Worm (Caenorhabditis elegans) whole organism, L4 larva: ENCODE data around the gene swp-1.

ENCODE experiments used
- F10B5.3 ChIP-seq: sonication (generic microtip); optimal IDR thresholded peaks from 2 replicates; lab custom pipeline; 2016; ENCODE audit warnings: mild to moderate bottlenecking, missing genetic modification characterization, missing compliant biosample characterization
- F37D6.2 ChIP-seq: sonication (generic microtip); optimal IDR thresholded peaks from 2 replicates; lab custom pipeline; 2016; ENCODE audit warnings: mild to moderate bottlenecking, missing genetic modification characterization, missing compliant biosample characterization
- F49E8.2 ChIP-seq: sonication (generic microtip); optimal IDR thresholded peaks from 2 replicates; lab custom pipeline; 2016; ENCODE audit warnings: missing compliant biosample characterization, mild to moderate bottlenecking, missing genetic modification characterization, borderline replicate concordance
- Y105C5A.15 ChIP-seq: fragments of 200-800 bp; sonication (Bioruptor generic); IDR thresholded peaks from 2 replicates; pipeline ENCODE4 v1.3.6; 2022; ENCODE audit warnings: missing genetic modification characterization, missing compliant biosample characterization
- ZK337.2 ChIP-seq: fragments of 200-800 bp; sonication (Bioruptor generic); IDR thresholded peaks from 2 replicates; pipeline ENCODE4 v1.3.6; 2022; ENCODE audit warnings: missing genetic modification reagents, missing genetic modification characterization, missing compliant biosample characterization
- aha-1 ChIP-seq: fragments of 150-350 bp; peaks from one replicate; lab custom pipeline; 2014; ENCODE audit warnings: missing biosample characterization, missing genetic modification characterization
- aly-2 ChIP-seq: sonication (generic microtip); optimal IDR thresholded peaks from 2 replicates; lab custom pipeline; 2018; ENCODE audit warnings: missing biosample characterization, missing genetic modification characterization
- attf-4 ChIP-seq: sonication (generic microtip); optimal IDR thresholded peaks from 3 replicates; lab custom pipeline; 2017; ENCODE audit warnings: missing biosample characterization, missing genetic modification characterization
- ceh-32 ChIP-seq: sonication (generic microtip); optimal IDR thresholded peaks from 2 replicates; lab custom pipeline; 2016; ENCODE audit warnings: mild to moderate bottlenecking, missing genetic modification characterization, missing compliant biosample characterization; ENCODE audit not compliant: poor library complexity
- ces-1 ChIP-seq: fragments of 150-350 bp; sonication (generic microtip); optimal IDR thresholded peaks from 4 replicates; lab custom pipeline; 2014; ENCODE audit warnings: missing biosample characterization, missing genetic modification reagents, missing genetic modification characterization
- cey-2 ChIP-seq: sonication (generic microtip); optimal IDR thresholded peaks from 3 replicates; lab custom pipeline; 2017; ENCODE audit warnings: missing genetic modification characterization, mild to moderate bottlenecking, missing compliant biosample characterization, antibody characterized with exemption, borderline replicate concordance; ENCODE audit not compliant: insufficient read depth
- daf-16 ChIP-seq, 3 experiments: sonication (generic microtip); optimal IDR thresholded peaks; 2 replicates each; lab custom pipeline; 2016 to 2017; ENCODE audit warnings: missing genetic modification characterization in 3 of 3, missing genetic modification reagents in 3 of 3, mild to moderate bottlenecking in 2 of 3, missing compliant biosample characterization in 2 of 3, missing biosample characterization in 1 of 3, moderate library complexity in 1 of 3
- daf-8 ChIP-seq: fragments of 200-800 bp; sonication (Bioruptor generic); IDR thresholded peaks from 2 replicates; pipeline ENCODE4 v1.3.6; 2022; ENCODE audit warnings: missing genetic modification characterization, missing compliant biosample characterization
- fkh-10 ChIP-seq: fragments of 150-350 bp; optimal IDR thresholded peaks from 2 replicates; lab custom pipeline; 2014; ENCODE audit warnings: missing biosample characterization, missing genetic modification reagents, missing genetic modification characterization
- fos-1 ChIP-seq: fragments of 150-350 bp; optimal IDR thresholded peaks from 2 replicates; lab custom pipeline; 2014; ENCODE audit warnings: missing biosample characterization, missing genetic modification characterization
- hlh-11 ChIP-seq: fragments of 200-800 bp; sonication (Bioruptor generic); optimal IDR thresholded peaks from 2 replicates; lab custom pipeline; 2018; ENCODE audit warnings: mild to moderate bottlenecking, missing genetic modification characterization, missing compliant biosample characterization
- hmg-1.1 ChIP-seq: fragments of 200-800 bp; sonication (Bioruptor generic); IDR thresholded peaks from 2 replicates; pipeline ENCODE4 v1.3.6; 2022; ENCODE audit warnings: missing genetic modification reagents, missing genetic modification characterization, missing compliant biosample characterization
- lin-1 ChIP-seq: fragments of 200-800 bp; sonication (Bioruptor generic); IDR thresholded peaks from 2 replicates; pipeline ENCODE4 v1.3.6; 2022; ENCODE audit warnings: missing genetic modification reagents, missing genetic modification characterization, missing compliant biosample characterization
- lin-13 ChIP-seq: fragments of 150-350 bp; optimal IDR thresholded peaks from 2 replicates; lab custom pipeline; 2014; ENCODE audit warnings: missing biosample characterization, missing genetic modification reagents, missing genetic modification characterization
- lin-38 ChIP-seq: fragments of 200-800 bp; sonication (Bioruptor generic); IDR thresholded peaks from 2 replicates; pipeline ENCODE4 v1.3.6; 2022; ENCODE audit warnings: missing genetic modification reagents, missing genetic modification characterization, missing compliant biosample characterization
- lir-3 ChIP-seq: sonication (generic microtip); optimal IDR thresholded peaks from 2 replicates; lab custom pipeline; 2016; ENCODE audit warnings: mild to moderate bottlenecking, missing genetic modification characterization, missing compliant biosample characterization
- nhr-11 ChIP-seq: fragments of 150-350 bp; optimal IDR thresholded peaks from 2 replicates; lab custom pipeline; 2014; ENCODE audit warnings: missing biosample characterization, missing genetic modification characterization
- nhr-111 ChIP-seq: fragments of 200-800 bp; sonication (Bioruptor generic); optimal IDR thresholded peaks from 2 replicates; lab custom pipeline; 2018; ENCODE audit warnings: mild to moderate bottlenecking, missing genetic modification characterization, missing compliant biosample characterization
- nhr-28 ChIP-seq: fragments of 150-350 bp; optimal IDR thresholded peaks from 2 replicates; lab custom pipeline; 2014; ENCODE audit warnings: missing biosample characterization, missing genetic modification characterization
- nhr-42 ChIP-seq: fragments of 200-800 bp; sonication (Bioruptor generic); IDR thresholded peaks from 2 replicates; pipeline ENCODE4 v1.3.6; 2022; ENCODE audit warnings: missing genetic modification characterization, missing compliant biosample characterization
- rbr-2 ChIP-seq: sonication (generic microtip); optimal IDR thresholded peaks from 2 replicates; lab custom pipeline; 2016; ENCODE audit warnings: missing genotype, missing genetic modification characterization, missing compliant biosample characterization
- saeg-2 ChIP-seq: fragments of 200-800 bp; sonication (Bioruptor generic); IDR thresholded peaks from 2 replicates; pipeline ENCODE4 v1.3.6; 2022; ENCODE audit warnings: missing genetic modification reagents, missing genetic modification characterization, missing compliant biosample characterization
- sdz-12 ChIP-seq: fragments of 200-800 bp; sonication (Bioruptor generic); optimal IDR thresholded peaks from 2 replicates; lab custom pipeline; 2018; ENCODE audit warnings: mild to moderate bottlenecking, missing genetic modification characterization, missing compliant biosample characterization
- skn-1 ChIP-seq: fragments of 150-350 bp; optimal IDR thresholded peaks from 2 replicates; lab custom pipeline; 2014; ENCODE audit warnings: missing biosample characterization, missing genetic modification characterization
- snpc-1.2 ChIP-seq: fragments of 200-800 bp; sonication (Bioruptor generic); IDR thresholded peaks from 2 replicates; pipeline ENCODE4 v1.3.6; 2022; ENCODE audit warnings: missing genetic modification reagents, missing genetic modification characterization, missing compliant biosample characterization
- snpc-4 ChIP-seq: fragments of 150-350 bp; optimal IDR thresholded peaks from 2 replicates; lab custom pipeline; 2014; ENCODE audit warnings: missing biosample characterization, missing genetic modification characterization
- spr-1 ChIP-seq: sonication (generic microtip); optimal IDR thresholded peaks from 2 replicates; lab custom pipeline; 2016; ENCODE audit warnings: mild to moderate bottlenecking, missing genetic modification characterization, missing compliant biosample characterization
- spr-3 ChIP-seq: fragments of 200-800 bp; sonication (Bioruptor generic); optimal IDR thresholded peaks from 2 replicates; lab custom pipeline; 2018; ENCODE audit warnings: mild to moderate bottlenecking, missing genetic modification characterization, missing compliant biosample characterization
- tra-1 ChIP-seq: fragments of 200-800 bp; sonication (Bioruptor generic); IDR thresholded peaks from 2 replicates; pipeline ENCODE4 v1.3.6; 2022; ENCODE audit warnings: missing genetic modification reagents, missing genetic modification characterization, missing compliant biosample characterization
- unc-130 ChIP-seq: sonication (generic microtip); optimal IDR thresholded peaks from 2 replicates; lab custom pipeline; 2016; ENCODE audit warnings: missing genetic modification reagents, missing genetic modification characterization, missing compliant biosample characterization
- unc-39 ChIP-seq: sonication (generic microtip); optimal IDR thresholded peaks from 2 replicates; lab custom pipeline; 2017; ENCODE audit warnings: missing biosample characterization, missing genetic modification characterization
- zip-11 ChIP-seq: fragments of 200-800 bp; sonication (Bioruptor generic); IDR thresholded peaks from 2 replicates; pipeline ENCODE4 v1.3.6; 2022; ENCODE audit warnings: missing genetic modification characterization, missing compliant biosample characterization
- zip-2 ChIP-seq: fragments of 150-350 bp; optimal IDR thresholded peaks from 2 replicates; lab custom pipeline; 2014; ENCODE audit warnings: missing biosample characterization, missing genetic modification characterization
- ztf-11 ChIP-seq: fragments of 150-350 bp; optimal IDR thresholded peaks from 2 replicates; lab custom pipeline; 2014; ENCODE audit warnings: missing biosample characterization, missing genetic modification characterization

swp-1 gene

DNA sequence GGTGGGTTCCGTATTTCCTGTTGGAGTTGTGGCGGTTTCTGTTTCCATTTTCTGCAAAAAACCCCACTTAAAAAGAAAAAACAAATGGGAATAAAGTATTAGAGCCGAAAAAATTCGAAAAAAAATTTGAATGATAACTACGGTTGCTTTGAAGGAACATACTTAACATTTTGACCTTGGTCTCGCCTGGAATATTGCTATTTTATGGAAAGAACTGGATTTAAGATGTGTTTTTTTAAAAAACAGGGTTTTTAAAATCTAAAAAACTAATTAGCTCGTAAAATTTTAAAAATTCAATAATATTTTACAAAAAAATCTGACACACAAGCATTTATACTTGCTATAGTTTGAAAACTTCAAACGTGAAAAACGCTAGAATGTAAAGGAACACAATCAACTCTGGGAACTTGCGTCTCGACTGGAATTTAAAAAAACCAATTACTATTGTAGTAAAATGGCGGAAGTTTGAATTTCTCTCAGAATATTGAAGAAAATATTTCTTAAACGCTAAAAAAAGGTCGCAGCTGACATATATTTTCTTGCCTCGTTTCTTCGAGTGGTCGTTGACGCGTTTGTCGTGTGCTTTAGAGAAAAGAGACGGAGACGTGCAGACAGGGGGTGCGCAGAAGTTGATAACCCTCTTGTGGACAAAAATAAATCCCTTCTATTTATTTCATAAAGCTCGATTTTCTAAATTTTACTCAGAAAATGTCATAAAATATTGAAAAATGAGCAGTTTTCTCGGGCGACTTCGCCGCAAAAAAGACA lies 7.2 kb downstream of the swp-1 start, which contains the start of the genes lgg-3 and rgs-5 (continued):
- TF ChIP-seq ces-1 (GFP tag; lab: Kevin White, UChicago) (no peak), unc-39 (tag; lab: Kevin White, UChicago) (no peak), daf-16 (GFP tag; optimal IDR thresholded peaks at IDR 0.05; lab: Kevin White, UChicago) (no peak), daf-16 (tag; optimal IDR thresholded peaks at IDR 0.05; lab: Kevin White, UChicago) (peak; percentile 8), skn-1 (tag; lab: Kevin White, UChicago) (no peak), snpc-4 (tag; lab: Kevin White, UChicago) (no peak), zip-2 (tag; lab: Kevin White, UChicago) (no peak), lin-13 (GFP tag; lab: Kevin White, UChicago) (peak; percentile 17), F49E8.2 (tag; lab: Kevin White, UChicago) (peak; percentile 82), lin-38 (GFP tag; lab: Robert Waterston, UW) (peak; percentile 39; the same call in 1 of the 2 replicates), spr-1 (tag; lab: Kevin White, UChicago) (no peak), sdz-12 (GFP tag; lab: Kevin White, UChicago) (no peak), nhr-28 (tag; lab: Kevin White, UChicago) (peak; percentile 51), nhr-42 (GFP tag; lab: Robert Waterston, UW) (no peak), hmg-1.1 (GFP tag; lab: Robert Waterston, UW) (no peak), fos-1 (no peak), ceh-32 (tag; lab: Kevin White, UChicago) (no peak), daf-8 (no peak), lir-3 (tag; lab: Kevin White, UChicago) (no peak), snpc-1.2 (GFP tag; lab: Robert Waterston, UW) (no peak), F10B5.3 (no peak), attf-4 (tag; lab: Kevin White, UChicago) (no peak), nhr-111 (GFP tag; lab: Kevin White, UChicago) (no peak), spr-3 (GFP tag; lab: Kevin White, UChicago) (no peak), unc-130 (no peak), aly-2 (tag; lab: Kevin White, UChicago) (no peak), nhr-11 (tag; lab: Kevin White, UChicago) (no peak), rbr-2 (tag; lab: Kevin White, UChicago) (peak; percentile 14), F37D6.2 (tag; lab: Kevin White, UChicago) (no peak), lin-1 (GFP tag; lab: Robert Waterston, UW) (no peak), ZK337.2 (GFP tag; lab: Robert Waterston, UW) (no peak), zip-11 (GFP tag; lab: Robert Waterston, UW) (no peak), saeg-2 (GFP tag; lab: Robert Waterston, UW) (no peak), tra-1 (GFP tag; lab: Robert Waterston, UW) (no peak), fkh-10 (no peak), Y105C5A.15 (GFP tag; lab: Robert Waterston, UW) (no peak), hlh-11 (peak; percentile 52), ztf-11 (no peak), cey-2 (tag; lab: Kevin White, UChicago) (no peak)

DNA sequence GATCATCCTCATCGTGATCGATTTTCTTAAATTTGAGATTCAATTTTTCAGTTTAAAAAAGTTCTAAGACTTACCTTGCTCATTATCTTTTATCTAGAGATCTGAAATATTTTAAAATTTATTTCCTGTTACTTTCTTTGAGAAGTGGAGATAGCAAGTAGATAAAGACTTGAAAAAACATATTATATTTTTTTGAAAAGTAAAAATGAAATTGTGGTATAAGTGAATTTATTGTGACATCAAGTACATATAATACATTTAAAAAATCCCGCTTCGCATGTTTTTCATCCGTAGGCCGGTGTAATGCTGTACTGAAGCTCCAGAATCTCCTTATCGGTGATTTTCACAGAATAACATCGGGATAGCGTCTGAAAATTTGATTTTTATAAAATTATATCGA lies 8.1 kb downstream of the swp-1 start, which contains the start of gene B0336.7:
Gene B0336.7, minus strand, starts transcription at position 101 of the 400 bp plus-strand sequence.
- TF ChIP-seq ces-1 (GFP tag; lab: Kevin White, UChicago) (no peak), tra-1 (GFP tag; lab: Robert Waterston, UW) (no peak), aha-1 (peak; percentile 27)
